Worm (Caenorhabditis elegans) whole organism, late embryonic: ENCODE measurements around the gene H23L24.1.

ENCODE experiments used
- ceh-2 ChIP-seq: sonication (generic microtip); optimal IDR thresholded peaks from 2 replicates; lab custom pipeline; 2016; ENCODE audit warnings: missing genotype, missing genetic modification characterization, missing compliant biosample characterization
- hlh-30 ChIP-seq: sonication (generic microtip); optimal IDR thresholded peaks from 2 replicates; lab custom pipeline; 2017; ENCODE audit warnings: antibody characterized with exemption, missing genetic modification characterization, missing compliant biosample characterization; ENCODE audit not compliant: insufficient read depth

- TF ChIP-seq hlh-30 (no peak), ceh-2 (tag; lab: Kevin White, UChicago) (no peak)
These were observed 4.5 kb downstream of the H23L24.1 start for ce11 chrIV:8722801-8723200.
